Worm (Caenorhabditis elegans) whole organism, midembryonic: ENCODE measurements around the gene rbm-7.

Experiments
- T22C8.4 ChIP-seq: fragments of 200-800 bp; sonication (Bioruptor generic); IDR thresholded peaks from 2 replicates; pipeline ENCODE4 v1.3.6; 2022; ENCODE audit warnings: missing genetic modification characterization, missing compliant biosample characterization
- cog-1 ChIP-seq: sonication (generic microtip); optimal IDR thresholded peaks from 2 replicates; lab custom pipeline; 2016; ENCODE audit warnings: missing genetic modification characterization, missing compliant biosample characterization
- flt-1 ChIP-seq: fragments of 200-800 bp; sonication (Bioruptor generic); IDR thresholded peaks from 2 replicates; pipeline ENCODE4 v1.3.6; 2022; ENCODE audit warnings: missing genetic modification characterization, missing compliant biosample characterization
- klf-2 ChIP-seq: fragments of 200-800 bp; sonication (Bioruptor generic); conservative IDR thresholded peaks from 2 replicates; pipeline ENCODE4 v1.3.6; 2022; ENCODE audit warnings: missing genetic modification reagents, missing genetic modification characterization, missing compliant biosample characterization
- med-1 ChIP-seq: sonication (generic microtip); optimal IDR thresholded peaks from 2 replicates; lab custom pipeline; 2017; ENCODE audit warnings: missing genetic modification characterization, mild to moderate bottlenecking, missing compliant biosample characterization, antibody characterized with exemption, missing genetic modification reagents; ENCODE audit not compliant: insufficient read depth
- ref-1 ChIP-seq: fragments of 200-800 bp; sonication (Bioruptor generic); conservative IDR thresholded peaks from 2 replicates; pipeline ENCODE4 v1.3.6; 2022; ENCODE audit warnings: missing genetic modification reagents, missing genetic modification characterization, missing compliant biosample characterization
- tab-1 ChIP-seq: fragments of 200-800 bp; sonication (Bioruptor generic); IDR thresholded peaks from 2 replicates; pipeline ENCODE4 v1.3.6; 2022; ENCODE audit warnings: missing genetic modification characterization, missing compliant biosample characterization
- ztf-29 ChIP-seq: fragments of 200-800 bp; sonication (Bioruptor generic); IDR thresholded peaks from 2 replicates; pipeline ENCODE4 v1.3.6; 2022; ENCODE audit warnings: missing genetic modification reagents, missing genetic modification characterization, missing compliant biosample characterization

DNA sequence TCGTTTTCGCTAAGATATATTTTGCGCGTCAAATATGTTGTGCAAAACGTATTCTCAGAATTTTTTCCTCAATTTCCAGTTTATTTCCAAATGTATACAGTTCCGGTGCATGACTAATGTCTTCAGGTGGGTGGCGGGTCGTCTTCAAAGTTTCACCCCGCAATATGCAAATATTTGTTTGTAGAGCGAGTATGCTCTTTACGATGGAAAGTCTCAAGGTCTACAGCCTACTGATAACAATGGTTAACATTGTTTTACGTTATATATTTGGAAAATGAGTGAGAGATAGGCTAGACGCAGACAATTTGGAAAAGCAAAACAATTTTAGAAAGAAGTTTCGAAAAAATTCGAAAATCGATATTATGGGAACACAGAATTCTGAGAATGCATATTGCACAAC lies 13.8 kb downstream of the rbm-7 start:
- TF ChIP-seq T22C8.4, result no peak
- no peak for TF ChIP-seq cog-1 (tag; lab: Kevin White, UChicago)
- no peak for TF ChIP-seq flt-1 (GFP tag; lab: Robert Waterston, UW)
- TF ChIP-seq ref-1 (GFP tag; lab: Robert Waterston, UW), result no peak
- TF ChIP-seq tab-1, result no peak
- TF ChIP-seq med-1 (GFP tag; lab: Kevin White, UChicago), result no peak
- no peak for TF ChIP-seq klf-2
- no peak for TF ChIP-seq ztf-29 (GFP tag; lab: Robert Waterston, UW)
